Worm (Caenorhabditis elegans) whole organism, L4 larva: ENCODE data around the gene srx-68.

Source experiments
- ama-1 ChIP-seq: fragments of 150-350 bp; optimal IDR thresholded peaks from 2 replicates; lab custom pipeline; 2014; ENCODE audit warnings: inconsistent platforms, mixed read lengths
- ceh-82 ChIP-seq: sonication (generic microtip); optimal IDR thresholded peaks from 2 replicates; lab custom pipeline; 2017; ENCODE audit warnings: missing biosample characterization, missing genetic modification characterization
- daf-12 ChIP-seq: fragments of 150-350 bp; optimal IDR thresholded peaks from 2 replicates; lab custom pipeline; 2014; ENCODE audit warnings: missing biosample characterization, missing genetic modification reagents, missing genetic modification characterization
- hlh-30 ChIP-seq: sonication (generic microtip); optimal IDR thresholded peaks from 2 replicates; lab custom pipeline; 2017; ENCODE audit warnings: antibody characterized with exemption, mild to moderate bottlenecking, missing genetic modification characterization, missing compliant biosample characterization; ENCODE audit not compliant: insufficient read depth
- mep-1 ChIP-seq: fragments of 150-350 bp; sonication (generic microtip); optimal IDR thresholded peaks from 3 replicates; lab custom pipeline; 2014; ENCODE audit warnings: missing biosample characterization, missing genetic modification characterization
- mxl-3 ChIP-seq: fragments of 200-800 bp; sonication (Bioruptor generic); optimal IDR thresholded peaks from 2 replicates; lab custom pipeline; 2018; ENCODE audit warnings: mild to moderate bottlenecking, missing genetic modification characterization, missing compliant biosample characterization
- nhr-237 ChIP-seq: sonication (generic microtip); optimal IDR thresholded peaks from 2 replicates; lab custom pipeline; 2017; ENCODE audit warnings: missing biosample characterization, missing genetic modification characterization
- nhr-77 ChIP-seq: fragments of 150-350 bp; optimal IDR thresholded peaks from 2 replicates; lab custom pipeline; 2014; ENCODE audit warnings: missing biosample characterization, missing genetic modification characterization
- pqm-1 ChIP-seq: sonication (generic microtip); optimal IDR thresholded peaks from 2 replicates; lab custom pipeline; 2017; ENCODE audit warnings: missing biosample characterization, missing genetic modification characterization
- snpc-4 ChIP-seq: fragments of 150-350 bp; optimal IDR thresholded peaks from 2 replicates; lab custom pipeline; 2014; ENCODE audit warnings: missing biosample characterization, missing genetic modification characterization
- zag-1 ChIP-seq: fragments of 150-350 bp; optimal IDR thresholded peaks from 2 replicates; lab custom pipeline; 2014; ENCODE audit warnings: missing biosample characterization, missing genetic modification characterization

- no peak for TF ChIP-seq nhr-77 (tag; lab: Kevin White, UChicago)
- TF ChIP-seq mxl-3 (GFP tag; lab: Kevin White, UChicago): no peak
- no peak for TF ChIP-seq daf-12 (tag; lab: Kevin White, UChicago)
- TF ChIP-seq hlh-30 (tag; lab: Kevin White, UChicago): no peak
- no peak for TF ChIP-seq ama-1 (lab: Kevin White, UChicago)
- TF ChIP-seq zag-1 (tag; lab: Kevin White, UChicago): no peak
- no peak for TF ChIP-seq nhr-237
- no peak for TF ChIP-seq snpc-4 (tag; lab: Kevin White, UChicago)
- no peak for TF ChIP-seq ceh-82 (tag; lab: Kevin White, UChicago)
- no peak for TF ChIP-seq pqm-1 (tag; lab: Kevin White, UChicago)
- TF ChIP-seq mep-1 (tag; lab: Kevin White, UChicago): no peak
Observed at ce11 chrV:3870359-3870758, 42.2 kb upstream of the srx-68 start.
